Worm (Caenorhabditis elegans): Measurements from ENCODE around the gene slc-25A18.2.

slc-25A18.2 gene

ce11 chrIV:7474826-7475225, at the start of gene slc-25A18.2:
Gene slc-25A18.2 (plus strand): TSS chrIV:7475041.
- TF ChIP-seq attf-3 (GFP tag; conservative IDR thresholded peaks at IDR 0.05) (no peak), lir-1 (GFP tag; conservative IDR thresholded peaks at IDR 0.05) (no peak), D2030.7 (GFP tag; IDR thresholded peaks at IDR 0.05) (no peak), zim-3 (tag; optimal IDR thresholded peaks at IDR 0.05) (no peak), ztf-28 (GFP tag; IDR thresholded peaks at IDR 0.05) (no peak), hsf-1 (GFP tag; IDR thresholded peaks at IDR 0.05) (no peak), nfyb-1 (GFP tag; IDR thresholded peaks at IDR 0.05) (no peak)

DNA sequence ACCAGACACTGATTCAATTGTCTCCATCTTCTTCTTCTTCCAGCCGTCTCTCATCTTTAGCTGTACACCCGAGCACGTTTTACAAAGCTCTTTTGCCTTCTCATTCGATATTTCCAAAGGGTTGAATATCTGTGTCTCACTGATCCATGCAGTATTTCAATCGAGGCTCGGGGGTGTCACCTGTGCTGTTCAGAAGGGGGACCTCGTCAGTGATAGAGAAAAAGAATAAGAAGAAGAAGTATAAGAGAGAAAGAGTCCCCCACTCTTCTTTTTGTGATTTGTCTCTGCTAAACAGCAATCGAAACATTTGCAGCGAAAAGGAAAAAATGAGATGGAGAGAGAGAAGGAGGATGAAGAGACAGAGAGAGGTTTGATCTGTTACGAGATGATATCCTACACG, 48.8 kb upstream of the slc-25A18.2 start:
- peak; percentile 9 for TF ChIP-seq somi-1 (GFP tag; optimal IDR thresholded peaks at IDR 0.05)
- TF ChIP-seq B0336.3 (GFP tag; IDR thresholded peaks at IDR 0.05): no peak
- no peak for TF ChIP-seq dpff-1 (tag; optimal IDR thresholded peaks at IDR 0.05)
- TF ChIP-seq ceh-79 (tag; optimal IDR thresholded peaks at IDR 0.05): no peak

- no peak for TF ChIP-seq mxl-1 (tag; optimal IDR thresholded peaks at IDR 0.05)
- TF ChIP-seq ceh-79 (tag; optimal IDR thresholded peaks at IDR 0.05): no peak
- TF ChIP-seq bed-2 (GFP tag; IDR thresholded peaks at IDR 0.05): no peak
- TF ChIP-seq lin-35 (GFP tag; optimal IDR thresholded peaks at IDR 0.05): no peak
- no peak for TF ChIP-seq somi-1 (GFP tag; optimal IDR thresholded peaks at IDR 0.05)
- no peak for TF ChIP-seq egl-44 (GFP tag; IDR thresholded peaks at IDR 0.05)
- TF ChIP-seq xnd-1 (tag; optimal IDR thresholded peaks at IDR 0.05): no peak
- no peak for TF ChIP-seq ztf-25 (GFP tag; IDR thresholded peaks at IDR 0.05)
- no peak for TF ChIP-seq let-607 (tag; optimal IDR thresholded peaks at IDR 0.05)
- TF ChIP-seq Y67H2A.10 (GFP tag; conservative IDR thresholded peaks at IDR 0.05): no peak
- TF ChIP-seq let-526 (GFP tag; IDR thresholded peaks at IDR 0.05): no peak
Measured at ce11 chrIV:7428347-7428746, 46.5 kb upstream of the slc-25A18.2 start.

DNA sequence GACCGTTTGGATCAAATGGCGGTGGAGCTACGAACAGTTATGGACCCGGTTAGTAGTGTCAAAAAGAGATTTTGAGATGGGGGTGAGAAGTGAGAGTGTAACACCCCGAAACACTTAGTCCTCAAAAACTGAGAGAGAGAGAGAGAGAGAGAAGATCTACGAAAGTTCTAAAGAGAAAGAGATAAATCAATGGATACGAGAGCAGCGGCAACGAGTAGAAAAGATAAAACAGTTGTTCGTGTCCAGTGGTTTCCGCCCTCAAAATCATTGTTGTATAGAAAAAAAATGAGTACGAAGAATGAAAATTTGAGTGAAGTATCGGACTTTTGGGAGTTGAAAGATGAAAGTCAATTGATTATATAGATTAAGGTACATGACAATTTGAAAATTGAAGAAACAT, 45.8 kb upstream of the slc-25A18.2 start:
- no peak for TF ChIP-seq F33H1.4 (GFP tag; IDR thresholded peaks at IDR 0.05)
- TF ChIP-seq dpff-1 (tag; optimal IDR thresholded peaks at IDR 0.05): no peak
- no peak for TF ChIP-seq F49E8.2 (tag; optimal IDR thresholded peaks at IDR 0.05; ENCODE audit: insufficient read depth)
- no peak for TF ChIP-seq ceh-58 (GFP tag; IDR thresholded peaks at IDR 0.05)
- TF ChIP-seq mes-4 (tag; optimal IDR thresholded peaks at IDR 0.05): no peak
- TF ChIP-seq Y53F4B.3 (GFP tag; IDR thresholded peaks at IDR 0.05): no peak
- no peak for TF ChIP-seq rcor-1 (GFP tag; IDR thresholded peaks at IDR 0.05)
- TF ChIP-seq K11D2.4 (GFP tag; IDR thresholded peaks at IDR 0.05): no peak
- TF ChIP-seq hlh-26 (GFP tag; conservative IDR thresholded peaks at IDR 0.05): no peak

DNA sequence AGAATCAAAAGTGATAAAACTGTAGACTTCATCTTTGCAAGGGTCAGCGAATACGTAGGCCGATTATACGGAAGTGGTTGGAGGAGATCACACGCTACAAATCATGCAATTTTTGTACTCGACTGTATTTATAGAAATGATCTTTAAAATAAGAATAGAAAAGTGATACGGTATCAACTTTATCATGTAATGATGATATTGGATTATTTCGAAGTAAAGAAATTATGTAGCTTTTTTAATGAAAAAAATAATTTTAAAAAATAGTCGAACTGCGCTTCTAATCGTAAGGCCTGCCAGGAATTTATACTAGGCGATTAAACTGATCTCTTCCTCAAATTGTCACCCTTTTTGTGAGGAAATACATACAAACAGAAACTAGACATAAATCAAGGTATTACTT, 41.0 kb upstream of the slc-25A18.2 start, which contains the start of gene B0496.11:
TSS of gene B0496.11 (minus strand) at position 101 of the 400 bp plus-strand sequence.
- no peak for TF ChIP-seq egl-44 (GFP tag; IDR thresholded peaks at IDR 0.05)
- TF ChIP-seq nfya-2 (GFP tag; IDR thresholded peaks at IDR 0.05): no peak
- no peak for TF ChIP-seq ccch-3 (GFP tag; optimal IDR thresholded peaks at IDR 0.05)
- TF ChIP-seq C06A6.2 (GFP tag; conservative IDR thresholded peaks at IDR 0.05): no peak

- TF ChIP-seq ceh-91 (GFP tag; IDR thresholded peaks at IDR 0.05) (no peak), nhr-27 (tag; optimal IDR thresholded peaks at IDR 0.05) (no peak), dox-1 (GFP tag; IDR thresholded peaks at IDR 0.05) (no peak), hrde-1 (tag; optimal IDR thresholded peaks at IDR 0.05; ENCODE audit: borderline replicate concordance) (no peak), F23B12.7 (tag; optimal IDR thresholded peaks at IDR 0.05; ENCODE audit: insufficient read depth) (no peak), ztf-25 (GFP tag; IDR thresholded peaks at IDR 0.05) (no peak), K11D2.4 (GFP tag; IDR thresholded peaks at IDR 0.05) (no peak), F52B5.7 (tag; optimal IDR thresholded peaks at IDR 0.05) (no peak), nfya-2 (GFP tag; IDR thresholded peaks at IDR 0.05) (no peak), tlf-1 (GFP tag; optimal IDR thresholded peaks at IDR 0.05) (no peak), attf-6 (GFP tag; IDR thresholded peaks at IDR 0.05) (no peak), C06A6.2 (GFP tag; conservative IDR thresholded peaks at IDR 0.05) (no peak)
Measured at ce11 chrIV:7439377-7439776, 35.5 kb upstream of the slc-25A18.2 start.

All from whole organism, young adult.